Fruit fly (Drosophila melanogaster): ENCODE results near the gene CG9150.

dm6 chr2L:6046865-6047264 is 21.5 kb downstream of the CG9150 start:
- TF ChIP-seq Hr39 (GFP tag; optimal IDR thresholded peaks at IDR 0.05) = no peak
- TF ChIP-seq CG10631 (GFP tag; optimal IDR thresholded peaks at IDR 0.05) = no peak

Measured in whole organism, prepupa.